Worm (Caenorhabditis elegans) whole organism, mixed stage, embryonic: Measurements from ENCODE around the gene efhc-1.

Experiments
- elt-3 ChIP-seq: fragments of 150-350 bp; optimal IDR thresholded peaks from 2 replicates; lab custom pipeline; 2014; ENCODE audit warnings: missing biosample characterization, missing genetic modification characterization
- nhr-76 ChIP-seq: sonication (generic microtip); optimal IDR thresholded peaks from 2 replicates; lab custom pipeline; 2017; ENCODE audit warnings: missing biosample characterization, missing genetic modification characterization
- snpc-4 ChIP-seq: fragments of 150-350 bp; optimal IDR thresholded peaks from 2 replicates; lab custom pipeline; 2014; ENCODE audit warnings: missing biosample characterization, missing genetic modification characterization
- unc-39 ChIP-seq: fragments of 150-350 bp; optimal IDR thresholded peaks from 2 replicates; lab custom pipeline; 2014; ENCODE audit warnings: missing biosample characterization, missing genetic modification characterization
- unc-62 ChIP-seq: fragments of 150-350 bp; optimal IDR thresholded peaks from 2 replicates; lab custom pipeline; 2014; ENCODE audit warnings: missing biosample characterization, missing genetic modification reagents, missing genetic modification characterization

DNA sequence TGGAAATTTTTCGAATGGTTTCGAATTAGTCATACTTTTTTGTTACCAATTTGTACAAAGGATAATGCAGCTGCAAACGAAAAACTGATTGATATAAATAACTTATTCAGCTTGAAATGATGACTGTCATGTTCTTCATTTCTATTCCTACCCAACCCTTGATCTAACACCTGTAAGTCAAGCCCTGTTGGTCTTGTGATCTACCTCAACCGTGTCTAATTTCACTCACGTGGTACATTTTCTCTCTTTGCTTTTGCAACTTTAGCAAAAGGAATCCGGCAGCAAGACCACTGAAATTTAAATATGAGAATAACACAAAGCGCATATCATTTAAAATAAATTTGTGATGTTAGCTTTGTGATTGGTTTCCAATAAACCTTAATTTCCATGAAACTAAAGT lies 45.9 kb downstream of the efhc-1 start:
- TF ChIP-seq snpc-4 (tag; lab: Kevin White, UChicago) (no peak), unc-62 (GFP tag; lab: Kevin White, UChicago) (no peak), unc-39 (no peak), elt-3 (tag; lab: Kevin White, UChicago) (no peak), nhr-76 (no peak)
